Worm (Caenorhabditis elegans) whole organism, late embryonic: ENCODE measurements around the gene F19F10.14.

Source experiments
- C08G9.2 ChIP-seq: sonication (generic microtip); optimal IDR thresholded peaks from 2 replicates; lab custom pipeline; 2016; ENCODE audit warnings: mild to moderate bottlenecking, missing genetic modification characterization, moderate library complexity, missing compliant biosample characterization
- C38D4.7 ChIP-seq: fragments of 200-800 bp; sonication (Bioruptor generic); optimal IDR thresholded peaks from 2 replicates; lab custom pipeline; 2018; ENCODE audit warnings: mild to moderate bottlenecking, missing genetic modification characterization, moderate library complexity, missing compliant biosample characterization
- K02D7.2 ChIP-seq: sonication (generic microtip); optimal IDR thresholded peaks from 2 replicates; lab custom pipeline; 2017; ENCODE audit warnings: mild to moderate bottlenecking, missing genetic modification characterization, missing compliant biosample characterization
- K09A11.1 ChIP-seq: sonication (generic microtip); optimal IDR thresholded peaks from 2 replicates; lab custom pipeline; 2017; ENCODE audit warnings: antibody characterized with exemption, mild to moderate bottlenecking, missing genetic modification characterization, missing compliant biosample characterization; ENCODE audit not compliant: insufficient read depth
- T23F11.4 ChIP-seq: fragments of 200-800 bp; sonication (Bioruptor generic); optimal IDR thresholded peaks from 2 replicates; lab custom pipeline; 2018; ENCODE audit warnings: mild to moderate bottlenecking, missing genetic modification characterization, missing compliant biosample characterization
- ahr-1 ChIP-seq: sonication (generic microtip); optimal IDR thresholded peaks from 2 replicates; lab custom pipeline; 2016; ENCODE audit warnings: missing genetic modification characterization, missing compliant biosample characterization
- ceh-14 ChIP-seq: sonication (generic microtip); optimal IDR thresholded peaks from 2 replicates; lab custom pipeline; 2016; ENCODE audit warnings: missing genotype, missing genetic modification characterization, missing compliant biosample characterization
- ceh-18 ChIP-seq: sonication (generic microtip); optimal IDR thresholded peaks from 2 replicates; lab custom pipeline; 2016; ENCODE audit warnings: missing genetic modification characterization, missing compliant biosample characterization
- ceh-2 ChIP-seq: sonication (generic microtip); optimal IDR thresholded peaks from 2 replicates; lab custom pipeline; 2016; ENCODE audit warnings: missing genotype, missing genetic modification characterization, missing compliant biosample characterization
- ceh-22 ChIP-seq: sonication (generic microtip); optimal IDR thresholded peaks from 2 replicates; lab custom pipeline; 2017; ENCODE audit warnings: missing biosample characterization, missing genetic modification characterization
- ceh-24 ChIP-seq: sonication (generic microtip); optimal IDR thresholded peaks from 2 replicates; lab custom pipeline; 2016; ENCODE audit warnings: mild to moderate bottlenecking, missing genetic modification characterization, missing compliant biosample characterization
- ceh-30 ChIP-seq: fragments of 150-350 bp; optimal IDR thresholded peaks from 2 replicates; lab custom pipeline; 2014; ENCODE audit warnings: missing biosample characterization, missing genetic modification characterization
- ceh-34 ChIP-seq: sonication (generic microtip); optimal IDR thresholded peaks from 2 replicates; lab custom pipeline; 2016; ENCODE audit warnings: mild to moderate bottlenecking, missing genetic modification characterization, missing compliant biosample characterization
- ceh-48 ChIP-seq: sonication (generic microtip); optimal IDR thresholded peaks from 2 replicates; lab custom pipeline; 2016; ENCODE audit warnings: missing genetic modification characterization, inconsistent platforms, missing compliant biosample characterization
- dmd-4 ChIP-seq: sonication (generic microtip); optimal IDR thresholded peaks from 2 replicates; lab custom pipeline; 2016; ENCODE audit warnings: borderline replicate concordance, missing genetic modification characterization, missing compliant biosample characterization
- dve-1 ChIP-seq: sonication (generic microtip); optimal IDR thresholded peaks from 2 replicates; lab custom pipeline; 2017; ENCODE audit warnings: antibody characterized with exemption, mild to moderate bottlenecking, missing genetic modification characterization, missing compliant biosample characterization
- elt-2 ChIP-seq: sonication (generic microtip); optimal IDR thresholded peaks from 2 replicates; lab custom pipeline; 2016; ENCODE audit warnings: missing genetic modification reagents, missing genetic modification characterization, missing compliant biosample characterization
- elt-4 ChIP-seq: sonication (generic microtip); optimal IDR thresholded peaks from 2 replicates; lab custom pipeline; 2016; ENCODE audit warnings: missing genetic modification characterization, missing compliant biosample characterization
- ets-4 ChIP-seq: sonication (generic microtip); optimal IDR thresholded peaks from 2 replicates; lab custom pipeline; 2016; ENCODE audit warnings: missing genetic modification characterization, missing compliant biosample characterization
- fkh-6 ChIP-seq: sonication (generic microtip); optimal IDR thresholded peaks from 2 replicates; lab custom pipeline; 2016; ENCODE audit warnings: missing genetic modification characterization, missing compliant biosample characterization
- gmeb-2 ChIP-seq: sonication (generic microtip); optimal IDR thresholded peaks from 2 replicates; lab custom pipeline; 2016; ENCODE audit warnings: missing genetic modification characterization, inconsistent platforms, missing compliant biosample characterization
- lim-6 ChIP-seq: sonication (generic microtip); optimal IDR thresholded peaks from 2 replicates; lab custom pipeline; 2016; ENCODE audit warnings: missing genetic modification characterization, missing compliant biosample characterization
- lin-11 ChIP-seq: fragments of 200-800 bp; sonication (Bioruptor generic); optimal IDR thresholded peaks from 2 replicates; lab custom pipeline; 2018; ENCODE audit warnings: mild to moderate bottlenecking, missing genetic modification characterization, missing compliant biosample characterization
- mec-3 ChIP-seq: sonication (generic microtip); optimal IDR thresholded peaks from 2 replicates; lab custom pipeline; 2016; ENCODE audit warnings: borderline replicate concordance, missing genetic modification characterization, missing compliant biosample characterization
- nhr-11 ChIP-seq: fragments of 150-350 bp; optimal IDR thresholded peaks from 2 replicates; lab custom pipeline; 2014; ENCODE audit warnings: missing biosample characterization, missing genetic modification characterization
- odd-2 ChIP-seq: sonication (generic microtip); optimal IDR thresholded peaks from 2 replicates; lab custom pipeline; 2017; ENCODE audit warnings: antibody characterized with exemption, mild to moderate bottlenecking, missing genetic modification characterization, missing compliant biosample characterization
- pax-1 ChIP-seq: fragments of 150-350 bp; optimal IDR thresholded peaks from 2 replicates; lab custom pipeline; 2014; ENCODE audit warnings: missing biosample characterization, missing genetic modification characterization
- pros-1 ChIP-seq: fragments of 150-350 bp; optimal IDR thresholded peaks from 2 replicates; lab custom pipeline; 2014; ENCODE audit warnings: missing biosample characterization, missing genetic modification reagents, missing genetic modification characterization
- ref-2 ChIP-seq: sonication (generic microtip); optimal IDR thresholded peaks from 2 replicates; lab custom pipeline; 2016; ENCODE audit warnings: missing genetic modification characterization, missing compliant biosample characterization
- rnt-1 ChIP-seq: sonication (generic microtip); optimal IDR thresholded peaks from 2 replicates; lab custom pipeline; 2016; ENCODE audit warnings: missing genetic modification characterization, missing compliant biosample characterization
- sdc-2 ChIP-seq: sonication (generic microtip); optimal IDR thresholded peaks from 2 replicates; lab custom pipeline; 2016; ENCODE audit warnings: missing genotype, missing genetic modification characterization, missing compliant biosample characterization
- sox-2 ChIP-seq: fragments of 200-800 bp; sonication (Bioruptor generic); IDR thresholded peaks from 2 replicates; pipeline ENCODE4 v1.3.6; 2022; ENCODE audit warnings: missing genetic modification reagents, missing genetic modification characterization, missing compliant biosample characterization
- tbx-2 ChIP-seq: sonication (generic microtip); optimal IDR thresholded peaks from 2 replicates; lab custom pipeline; 2016; ENCODE audit warnings: missing genetic modification characterization, missing compliant biosample characterization
- ttx-3 ChIP-seq: sonication (generic microtip); optimal IDR thresholded peaks from 2 replicates; lab custom pipeline; 2016; ENCODE audit warnings: missing genetic modification reagents, missing genetic modification characterization, missing compliant biosample characterization
- zip-5 ChIP-seq: sonication (generic microtip); optimal IDR thresholded peaks from 2 replicates; lab custom pipeline; 2016; ENCODE audit warnings: missing genetic modification characterization, missing compliant biosample characterization
- ztf-16 ChIP-seq: sonication (generic microtip); optimal IDR thresholded peaks from 2 replicates; lab custom pipeline; 2017; ENCODE audit warnings: missing genetic modification characterization, missing compliant biosample characterization

The F19F10.14 gene

DNA sequence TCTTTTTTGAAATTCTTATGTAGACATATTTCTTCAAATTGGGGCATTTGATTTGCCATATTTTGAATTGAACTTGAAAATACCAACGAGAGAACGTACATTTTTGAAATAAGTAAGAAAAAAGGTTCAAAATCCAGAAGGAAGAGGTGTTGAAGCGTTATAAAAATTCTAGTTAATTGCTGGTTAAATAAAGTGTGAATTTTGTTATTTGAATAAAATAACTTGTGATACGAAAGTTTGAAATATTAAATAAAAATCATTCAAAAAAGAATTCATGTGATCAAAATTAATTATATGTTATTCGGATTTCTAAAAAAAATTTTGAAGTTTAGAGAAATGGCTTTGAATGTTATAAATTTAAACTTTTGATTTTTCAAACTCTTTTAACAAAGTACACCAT, 29.3 kb upstream of the F19F10.14 start, which contains the start of gene C50E3.9:
C50E3.9 (minus strand) TSS at position 101 of the 400 bp plus-strand sequence.
- TF ChIP-seq K09A11.1 (tag; lab: Kevin White, UChicago) = no peak
- no peak for TF ChIP-seq mec-3 (tag; lab: Kevin White, UChicago)
- no peak for TF ChIP-seq T23F11.4
- no peak for TF ChIP-seq pros-1 (tag; lab: Kevin White, UChicago)
- TF ChIP-seq gmeb-2 (tag; lab: Kevin White, UChicago) = no peak
- no peak for TF ChIP-seq lim-6 (tag; lab: Kevin White, UChicago)
- no peak for TF ChIP-seq ceh-48 (tag; lab: Kevin White, UChicago)
- TF ChIP-seq dve-1 = no peak
- no peak for TF ChIP-seq ceh-24
- TF ChIP-seq ceh-14 (tag; lab: Kevin White, UChicago) = no peak
- TF ChIP-seq ets-4 (tag; lab: Kevin White, UChicago) = no peak
- TF ChIP-seq, all 69 proteins: peak for 0

DNA sequence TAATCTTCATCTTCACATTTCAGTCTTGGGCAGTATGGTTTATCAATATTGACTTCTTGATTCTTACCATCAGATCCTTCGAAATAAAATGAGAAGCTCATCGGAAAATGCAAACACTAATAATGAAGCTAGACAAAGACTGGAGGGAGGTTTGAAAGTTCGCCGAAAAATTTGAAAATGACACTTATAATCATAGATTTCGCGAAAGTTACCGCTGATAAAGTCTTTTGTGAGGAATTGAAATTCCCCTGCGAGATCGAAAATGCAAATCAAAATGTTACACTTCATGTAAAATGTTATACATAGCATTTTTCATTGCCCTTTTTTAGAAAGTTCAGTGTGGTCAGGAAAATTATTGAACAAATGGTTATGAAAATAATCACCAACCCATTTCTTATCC, 27.4 kb upstream of the F19F10.14 start, which contains the start of gene C50E3.7:
C50E3.7 (minus strand) TSS at position 101 of the 400 bp plus-strand sequence.
- no peak for TF ChIP-seq ceh-30 (tag; lab: Kevin White, UChicago)
- TF ChIP-seq elt-4 (tag; lab: Kevin White, UChicago) = no peak
- TF ChIP-seq lin-11 (tag; lab: Kevin White, UChicago) = no peak
- TF ChIP-seq K02D7.2 (tag; lab: Kevin White, UChicago) = no peak
- TF ChIP-seq tbx-2 (tag; lab: Kevin White, UChicago) = no peak
- no peak for TF ChIP-seq pax-1 (tag; lab: Kevin White, UChicago)
- no peak for TF ChIP-seq dmd-4 (tag; lab: Kevin White, UChicago)
- no peak for TF ChIP-seq C38D4.7 (GFP tag; lab: Kevin White, UChicago)
- no peak for TF ChIP-seq nhr-11 (tag; lab: Kevin White, UChicago)
- TF ChIP-seq ztf-16 (tag; lab: Kevin White, UChicago) = no peak

DNA sequence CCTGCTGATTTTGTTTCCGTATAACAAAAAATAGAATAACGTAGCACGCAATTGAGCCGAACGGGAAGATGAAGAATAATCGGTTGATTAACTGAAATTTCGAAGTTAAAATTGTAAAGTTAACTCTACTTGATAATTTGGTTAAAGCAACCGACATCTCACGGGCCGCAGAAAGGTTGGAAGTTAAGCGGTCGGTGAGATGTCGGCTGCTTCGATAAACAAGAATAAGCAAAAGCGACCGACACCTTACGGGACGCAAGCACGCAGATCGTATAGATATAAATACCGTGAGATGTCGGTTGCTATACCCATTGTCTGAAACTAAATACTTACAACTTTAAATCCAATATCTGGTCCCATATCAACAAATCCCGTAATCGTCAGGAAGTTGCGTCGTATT, 24.3 kb upstream of the F19F10.14 start:
- TF ChIP-seq ceh-18 (tag; lab: Kevin White, UChicago) (no peak), ceh-2 (tag; lab: Kevin White, UChicago) (no peak), elt-2 (tag; lab: Kevin White, UChicago) (no peak), tbx-2 (tag; lab: Kevin White, UChicago) (no peak), rnt-1 (tag; lab: Kevin White, UChicago) (no peak), lin-11 (tag; lab: Kevin White, UChicago) (no peak), ahr-1 (tag; lab: Kevin White, UChicago) (no peak), T23F11.4 (no peak), fkh-6 (no peak), ets-4 (tag; lab: Kevin White, UChicago) (no peak), ceh-34 (no peak)

DNA sequence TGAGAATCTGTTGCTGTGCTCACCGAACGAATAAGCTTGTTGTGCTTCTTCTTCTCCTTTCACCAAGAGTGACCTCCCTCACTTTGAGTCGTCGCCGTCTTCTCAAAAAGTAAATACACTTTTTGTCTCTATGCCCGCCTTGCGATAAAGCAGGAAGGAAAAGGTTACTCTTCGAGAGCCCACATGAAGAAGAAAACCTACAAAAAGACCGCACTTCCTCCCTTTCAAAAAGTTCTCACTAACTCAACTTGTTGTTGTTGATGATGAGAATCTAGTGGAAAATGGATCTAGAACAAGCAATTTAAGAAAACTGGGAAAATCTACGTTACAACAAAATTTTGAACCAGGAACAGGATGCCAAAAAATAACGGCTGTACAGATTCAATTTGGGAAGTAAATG, 19.6 kb upstream of the F19F10.14 start, which contains the start of gene C50E3.6:
C50E3.6 (minus strand) TSS at position 101 of the 400 bp plus-strand sequence.
- no peak for TF ChIP-seq C08G9.2 (tag; lab: Kevin White, UChicago)
- TF ChIP-seq sdc-2 (tag; lab: Kevin White, UChicago) = no peak
- TF ChIP-seq sox-2 (GFP tag; lab: Robert Waterston, UW) = no peak
- no peak for TF ChIP-seq odd-2 (tag; lab: Kevin White, UChicago)
- TF ChIP-seq ref-2 = no peak
- TF ChIP-seq ceh-22 (tag; lab: Kevin White, UChicago) = no peak
- TF ChIP-seq zip-5 (tag; lab: Kevin White, UChicago) = no peak
- TF ChIP-seq pax-1 (tag; lab: Kevin White, UChicago) = no peak
- TF ChIP-seq mec-3 (tag; lab: Kevin White, UChicago) = no peak
- TF ChIP-seq ttx-3 (tag; lab: Kevin White, UChicago) = no peak
